Fruit fly (Drosophila melanogaster) whole organism, adult: ENCODE data around the gene CG15923.
A peak's percentile ranks its signal among the peaks of the same experiment; 100 is the strongest.

Experiments used
- CG11617 ChIP-seq: fragments of 200-800 bp; sonication (Bioruptor generic); optimal IDR thresholded peaks from 2 replicates; lab custom pipeline; 2017; ENCODE audit warnings: mild to moderate bottlenecking, missing biosample characterization, missing genetic modification reagents, missing genetic modification characterization
- CG12768 ChIP-seq: fragments of 200-800 bp; sonication (Bioruptor generic); optimal IDR thresholded peaks from 2 replicates; lab custom pipeline; 2017; ENCODE audit warnings: missing biosample characterization, missing genetic modification characterization, mild to moderate bottlenecking, moderate library complexity, missing genetic modification reagents
- CG14711 ChIP-seq: fragments of 200-800 bp; sonication (Bioruptor generic); optimal IDR thresholded peaks from 2 replicates; lab custom pipeline; 2018; ENCODE audit warnings: missing biosample characterization, mild to moderate bottlenecking, missing genetic modification characterization, moderate library complexity
- CG1620 ChIP-seq: fragments of 200-800 bp; sonication (Bioruptor generic); optimal IDR thresholded peaks from 2 replicates; lab custom pipeline; 2016; ENCODE audit warnings: missing biosample characterization, missing genetic modification characterization
- CG33017 ChIP-seq: fragments of 200-800 bp; sonication (Bioruptor generic); optimal IDR thresholded peaks from 2 replicates; lab custom pipeline; 2018; ENCODE audit warnings: missing biosample characterization, mild to moderate bottlenecking, missing genetic modification characterization, moderate library complexity
- CG5204 ChIP-seq: fragments of 200-800 bp; sonication (Bioruptor generic); optimal IDR thresholded peaks from 2 replicates; lab custom pipeline; 2016; ENCODE audit warnings: missing biosample characterization, missing genetic modification characterization
- CG7045 ChIP-seq: fragments of 200-800 bp; sonication (Bioruptor generic); optimal IDR thresholded peaks from 2 replicates; lab custom pipeline; 2017; ENCODE audit warnings: missing biosample characterization, mild to moderate bottlenecking, missing genetic modification characterization
- CG7101 ChIP-seq: fragments of 200-800 bp; sonication (Bioruptor generic); optimal IDR thresholded peaks from 2 replicates; lab custom pipeline; 2018; ENCODE audit warnings: missing biosample characterization, mild to moderate bottlenecking, missing genetic modification characterization, moderate library complexity
- Clk ChIP-seq: fragments of 200-800 bp; sonication (Bioruptor generic); optimal IDR thresholded peaks from 2 replicates; lab custom pipeline; 2017; ENCODE audit warnings: missing biosample characterization, missing genetic modification characterization
- Crg-1 ChIP-seq: fragments of 200-800 bp; sonication (Bioruptor generic); optimal IDR thresholded peaks from 2 replicates; lab custom pipeline; 2016; ENCODE audit warnings: missing biosample characterization, missing genetic modification characterization
- Hr96 ChIP-seq: fragments of 200-800 bp; sonication (Bioruptor generic); optimal IDR thresholded peaks from 2 replicates; lab custom pipeline; 2016; ENCODE audit warnings: missing biosample characterization, missing genetic modification characterization
- Mnt ChIP-seq: fragments of 200-800 bp; sonication (Bioruptor generic); optimal IDR thresholded peaks from 2 replicates; lab custom pipeline; 2016; ENCODE audit warnings: missing biosample characterization, mild to moderate bottlenecking, missing genetic modification characterization
- bab1 ChIP-seq: fragments of 200-800 bp; sonication (Bioruptor generic); optimal IDR thresholded peaks from 3 replicates; lab custom pipeline; 2019; ENCODE audit warnings: missing biosample characterization, mild to moderate bottlenecking, missing genetic modification characterization, moderate library complexity
- cic ChIP-seq: fragments of 200-800 bp; sonication (Bioruptor generic); optimal IDR thresholded peaks from 2 replicates; lab custom pipeline; 2017; ENCODE audit warnings: missing biosample characterization, mild to moderate bottlenecking, missing genetic modification characterization, moderate library complexity
- cnc ChIP-seq, 2 experiments: fragments of >200 bp; optimal IDR thresholded peaks; 2 replicates each; lab custom pipeline; 2017
- kay ChIP-seq: fragments of 200-800 bp; sonication (Bioruptor generic); peaks from one replicate; lab custom pipeline; 2016; ENCODE audit warnings: missing biosample characterization, missing genetic modification characterization, borderline replicate concordance
- ovo ChIP-seq: fragments of 200-800 bp; sonication (Bioruptor generic); optimal IDR thresholded peaks from 2 replicates; lab custom pipeline; 2016; ENCODE audit warnings: missing biosample characterization, missing genetic modification characterization
- pad ChIP-seq: fragments of 200-800 bp; sonication (Bioruptor generic); optimal IDR thresholded peaks from 3 replicates; lab custom pipeline; 2017; ENCODE audit warnings: missing biosample characterization, missing genetic modification characterization, mild to moderate bottlenecking, moderate library complexity, missing genetic modification reagents
- tj ChIP-seq: fragments of 200-800 bp; sonication (Bioruptor generic); optimal IDR thresholded peaks from 3 replicates; lab custom pipeline; 2017; ENCODE audit warnings: missing biosample characterization, mild to moderate bottlenecking, missing genetic modification characterization, moderate library complexity
- toe ChIP-seq: fragments of 200-800 bp; sonication (Bioruptor generic); optimal IDR thresholded peaks from 2 replicates; lab custom pipeline; 2016; ENCODE audit warnings: missing biosample characterization, missing genetic modification characterization

CG15923 gene

dm6 chr3R:20634674-20635594 lies 18.2 kb upstream of the CG15923 start, which contains the start of the genes Pi3K92E and Lrrk:
TSS of gene Pi3K92E (minus strand) at chr3R:20634732.
TSS of gene Lrrk (plus strand) at chr3R:20635480.
- peak; percentile 77 for TF ChIP-seq bab1 (GFP tag; lab: Kevin White, UChicago)
- TF ChIP-seq Crg-1 (GFP tag; lab: Kevin White, UChicago), result peak; percentile 44
- TF ChIP-seq CG33017 (tag; lab: Kevin White, UChicago), result no peak
- no peak for TF ChIP-seq cnc (optimal IDR thresholded peaks at IDR 0.05; lab: Kevin White, UChicago)
- TF ChIP-seq Mnt (GFP tag; lab: Kevin White, UChicago), result no peak
- TF ChIP-seq toe (GFP tag; lab: Kevin White, UChicago), result no peak
- TF ChIP-seq tj, result no peak
- peak; percentile 11 for TF ChIP-seq kay (GFP tag; lab: Kevin White, UChicago)
- no peak for TF ChIP-seq cic (GFP tag; lab: Kevin White, UChicago)
- TF ChIP-seq Clk (GFP tag; lab: Kevin White, UChicago), result no peak
- no peak for TF ChIP-seq CG12768 (GFP tag; lab: Kevin White, UChicago)
- TF ChIP-seq pad (GFP tag; lab: Kevin White, UChicago), result no peak
- peak; percentile 51 for TF ChIP-seq CG1620 (GFP tag; lab: Kevin White, UChicago)

dm6 chr3R:20633984-20634446 lies 17.3 kb upstream of the CG15923 start:
- peak; percentile 72 for TF ChIP-seq bab1 (GFP tag; lab: Kevin White, UChicago)
- TF ChIP-seq CG7101, result peak; percentile 68
- peak; percentile 74 for TF ChIP-seq CG1620 (GFP tag; lab: Kevin White, UChicago)
- TF ChIP-seq CG11617 (GFP tag; lab: Kevin White, UChicago), result peak; percentile 73
- peak; percentile 99 for TF ChIP-seq kay (GFP tag; lab: Kevin White, UChicago)
- peak; percentile 52 for TF ChIP-seq CG7045
- TF ChIP-seq Mnt (GFP tag; lab: Kevin White, UChicago), result peak; percentile 59
- TF ChIP-seq Clk (GFP tag; lab: Kevin White, UChicago), result no peak
- no peak for TF ChIP-seq cnc (optimal IDR thresholded peaks at IDR 0.05; lab: Kevin White, UChicago)
- TF ChIP-seq CG33017 (tag; lab: Kevin White, UChicago), result peak; percentile 77
- peak; percentile 30 for TF ChIP-seq cic (GFP tag; lab: Kevin White, UChicago)
- no peak for TF ChIP-seq CG14711 (tag; lab: Kevin White, UChicago)
- peak; percentile 31 for TF ChIP-seq pad (GFP tag; lab: Kevin White, UChicago)
- no peak for TF ChIP-seq Crg-1 (GFP tag; lab: Kevin White, UChicago)
- TF ChIP-seq ovo (GFP tag; lab: Kevin White, UChicago), result no peak
- TF ChIP-seq Hr96 (GFP tag; lab: Kevin White, UChicago), result no peak
- TF ChIP-seq toe (GFP tag; lab: Kevin White, UChicago), result no peak
- TF ChIP-seq CG12768 (GFP tag; lab: Kevin White, UChicago), result peak; percentile 81
- TF ChIP-seq tj, result peak; percentile 75
- TF ChIP-seq CG5204 (GFP tag; lab: Kevin White, UChicago), result no peak

dm6 chr3R:20626123-20626522 lies 9.4 kb upstream of the CG15923 start:
- TF ChIP-seq CG7045, result no peak
- no peak for TF ChIP-seq Clk (GFP tag; lab: Kevin White, UChicago)
- TF ChIP-seq cnc (optimal IDR thresholded peaks at IDR 0.05; lab: Kevin White, UChicago), result no peak
- TF ChIP-seq ovo (GFP tag; lab: Kevin White, UChicago), result no peak
- no peak for TF ChIP-seq pad (GFP tag; lab: Kevin White, UChicago)
- TF ChIP-seq CG7101, result no peak
- no peak for TF ChIP-seq kay (GFP tag; lab: Kevin White, UChicago)
- no peak for TF ChIP-seq CG5204 (GFP tag; lab: Kevin White, UChicago)
- no peak for TF ChIP-seq CG14711 (tag; lab: Kevin White, UChicago)
- no peak for TF ChIP-seq CG1620 (GFP tag; lab: Kevin White, UChicago)

dm6 chr3R:20622297-20623168 lies 5.8 kb upstream of the CG15923 start:
- no peak for TF ChIP-seq Crg-1 (GFP tag; lab: Kevin White, UChicago)
- no peak for TF ChIP-seq CG33017 (tag; lab: Kevin White, UChicago)
- TF ChIP-seq CG11617 (GFP tag; lab: Kevin White, UChicago), result no peak
- no peak for TF ChIP-seq ovo (GFP tag; lab: Kevin White, UChicago)
- no peak for TF ChIP-seq CG1620 (GFP tag; lab: Kevin White, UChicago)
- TF ChIP-seq CG7045, result no peak
- no peak for TF ChIP-seq kay (GFP tag; lab: Kevin White, UChicago)

dm6 chr3R:20621805-20622286 lies 5.1 kb upstream of the CG15923 start, which contains the start of gene H:
TSS of gene H (plus strand) at chr3R:20621938.
- TF ChIP-seq CG11617 (GFP tag; lab: Kevin White, UChicago) (peak; percentile 52), CG12768 (GFP tag; lab: Kevin White, UChicago) (no peak), CG7045 (no peak), Hr96 (GFP tag; lab: Kevin White, UChicago) (no peak), Clk (GFP tag; lab: Kevin White, UChicago) (no peak), toe (GFP tag; lab: Kevin White, UChicago) (no peak), Mnt (GFP tag; lab: Kevin White, UChicago) (peak; percentile 48), ovo (GFP tag; lab: Kevin White, UChicago) (no peak), CG5204 (GFP tag; lab: Kevin White, UChicago) (no peak), kay (GFP tag; lab: Kevin White, UChicago) (no peak), pad (GFP tag; lab: Kevin White, UChicago) (no peak), CG7101 (no peak), CG1620 (GFP tag; lab: Kevin White, UChicago) (no peak), tj (peak; percentile 22), bab1 (GFP tag; lab: Kevin White, UChicago) (no peak), CG14711 (tag; lab: Kevin White, UChicago) (no peak), cnc (optimal IDR thresholded peaks at IDR 0.05; lab: Kevin White, UChicago) (no peak)
